Worm (Caenorhabditis elegans) whole organism, L2 larva: ENCODE measurements around the gene ZK1290.1.

Experiments used
- ama-1 ChIP-seq: fragments of 150-350 bp; optimal IDR thresholded peaks from 2 replicates; lab custom pipeline; 2018; ENCODE audit warnings: inconsistent platforms
- nhr-129 ChIP-seq: fragments of 150-350 bp; optimal IDR thresholded peaks from 2 replicates; lab custom pipeline; 2014; ENCODE audit warnings: missing biosample characterization, missing genetic modification characterization
- nhr-6 ChIP-seq: fragments of 150-350 bp; optimal IDR thresholded peaks from 2 replicates; lab custom pipeline; 2014; ENCODE audit warnings: missing biosample characterization, missing genetic modification characterization
- nhr-77 ChIP-seq: fragments of 150-350 bp; optimal IDR thresholded peaks from 2 replicates; lab custom pipeline; 2014; ENCODE audit warnings: missing biosample characterization, missing genetic modification characterization
- snpc-4 ChIP-seq: fragments of 150-350 bp; optimal IDR thresholded peaks from 2 replicates; lab custom pipeline; 2014; ENCODE audit warnings: missing biosample characterization, missing genetic modification characterization

DNA sequence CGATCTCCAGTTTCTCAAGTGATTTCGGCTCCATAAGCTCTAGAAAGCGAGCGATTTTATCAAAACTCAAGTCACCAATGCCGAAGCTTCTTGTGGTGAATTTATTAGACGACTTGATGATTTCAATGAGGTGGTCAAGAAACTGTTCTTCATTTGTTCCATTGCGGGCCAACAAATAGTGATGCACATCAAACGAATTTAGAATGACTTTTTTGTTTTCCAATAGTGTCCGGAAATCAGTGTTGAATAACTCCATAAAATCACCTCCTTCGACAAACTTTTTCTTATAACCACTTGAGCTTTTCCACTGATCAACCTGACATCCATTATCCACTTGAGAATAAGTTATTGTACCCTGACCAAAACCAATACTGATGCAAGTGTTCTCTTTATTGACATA lies 14.3 kb upstream of the ZK1290.1 start:
- TF ChIP-seq ama-1 (lab: Kevin White, UChicago) (no peak), nhr-129 (no peak), snpc-4 (tag; lab: Kevin White, UChicago) (no peak), nhr-77 (no peak), nhr-6 (tag; lab: Kevin White, UChicago) (no peak)
